Worm (Caenorhabditis elegans) whole organism, L4 larva: Measurements from ENCODE around the gene rskd-1.
A peak's percentile ranks its signal among the peaks of the same experiment; 100 is the strongest.

Source experiments
- F37D6.2 ChIP-seq: sonication (generic microtip); optimal IDR thresholded peaks from 2 replicates; lab custom pipeline; 2016; ENCODE audit warnings: mild to moderate bottlenecking, missing genetic modification characterization, missing compliant biosample characterization
- ceh-62 ChIP-seq: sonication (generic microtip); optimal IDR thresholded peaks from 2 replicates; lab custom pipeline; 2017; ENCODE audit warnings: missing biosample characterization, missing genetic modification characterization
- dpl-1 ChIP-seq: fragments of 150-350 bp; optimal IDR thresholded peaks from 2 replicates; lab custom pipeline; 2014; ENCODE audit warnings: missing biosample characterization, missing genetic modification reagents, missing genetic modification characterization
- unc-39 ChIP-seq: sonication (generic microtip); optimal IDR thresholded peaks from 2 replicates; lab custom pipeline; 2017; ENCODE audit warnings: missing biosample characterization, missing genetic modification characterization
- zfp-3 ChIP-seq: fragments of 200-800 bp; sonication (Bioruptor generic); conservative IDR thresholded peaks from 2 replicates; pipeline ENCODE4 v1.3.6; 2022; ENCODE audit warnings: missing genetic modification reagents, missing genetic modification characterization, missing compliant biosample characterization

- TF ChIP-seq ceh-62 (no peak), zfp-3 (GFP tag; lab: Robert Waterston, UW) (no peak), F37D6.2 (tag; lab: Kevin White, UChicago) (no peak), dpl-1 (peak; percentile 60), unc-39 (tag; lab: Kevin White, UChicago) (no peak)
Observed at ce11 chrV:12245777-12246452, 42.5 kb downstream of the rskd-1 start.
